Fruit fly (Drosophila melanogaster) whole organism, embryonic: ENCODE results near the gene CG46465.

ENCODE experiments used
- Aef1 ChIP-seq: fragments of 200-800 bp; sonication (Bioruptor generic); IDR thresholded peaks from 3 replicates; pipeline ENCODE4 v1.3.6; 2022; ENCODE audit warnings: missing biosample characterization, missing genetic modification characterization
- CG10654 ChIP-seq: fragments of 200-800 bp; sonication (Bioruptor generic); optimal IDR thresholded peaks from 2 replicates; lab custom pipeline; 2016; ENCODE audit warnings: missing biosample characterization, missing genetic modification characterization
- CG11723 ChIP-seq: fragments of 200-800 bp; sonication (Bioruptor generic); optimal IDR thresholded peaks from 2 replicates; lab custom pipeline; 2017; ENCODE audit warnings: missing biosample characterization, mild to moderate bottlenecking, missing genetic modification characterization
- CG12155 ChIP-seq: fragments of 200-800 bp; sonication (Bioruptor generic); optimal IDR thresholded peaks from 3 replicates; lab custom pipeline; 2016; ENCODE audit warnings: missing biosample characterization, missing genetic modification characterization
- CG12769 ChIP-seq: fragments of 200-800 bp; sonication (Bioruptor generic); optimal IDR thresholded peaks from 2 replicates; lab custom pipeline; 2019; ENCODE audit warnings: missing biosample characterization, mild to moderate bottlenecking, missing genetic modification characterization, moderate library complexity
- CG13624 ChIP-seq: fragments of 200-800 bp; sonication (Bioruptor generic); optimal IDR thresholded peaks from 2 replicates; lab custom pipeline; 2016; ENCODE audit warnings: missing biosample characterization, missing genetic modification characterization
- CG2120 ChIP-seq: fragments of 200-800 bp; sonication (Bioruptor generic); optimal IDR thresholded peaks from 3 replicates; lab custom pipeline; 2016; ENCODE audit warnings: missing biosample characterization, missing genetic modification characterization
- CG2199 ChIP-seq: fragments of 200-800 bp; sonication (Bioruptor generic); IDR thresholded peaks from 3 replicates; pipeline ENCODE4 v1.3.6; 2022; ENCODE audit warnings: missing biosample characterization, missing genetic modification characterization
- CG2678 ChIP-seq: fragments of 200-800 bp; sonication (Bioruptor generic); optimal IDR thresholded peaks from 3 replicates; lab custom pipeline; 2019; ENCODE audit warnings: missing biosample characterization, mild to moderate bottlenecking, missing genetic modification characterization, moderate library complexity
- CG2712 ChIP-seq: fragments of 200-800 bp; optimal IDR thresholded peaks from 3 replicates; lab custom pipeline; 2019; ENCODE audit warnings: missing biosample characterization, mild to moderate bottlenecking, missing genetic modification characterization, moderate library complexity
- CG3065 ChIP-seq: fragments of 200-800 bp; sonication (Bioruptor generic); optimal IDR thresholded peaks from 2 replicates; lab custom pipeline; 2016; ENCODE audit warnings: missing biosample characterization, missing genetic modification characterization
- CG34422 ChIP-seq: fragments of 200-800 bp; sonication (Bioruptor generic); IDR thresholded peaks from 3 replicates; pipeline ENCODE4 v1.3.6; 2022; ENCODE audit warnings: missing biosample characterization, missing genetic modification characterization
- CG5180 ChIP-seq: fragments of 200-800 bp; sonication (Bioruptor generic); optimal IDR thresholded peaks from 3 replicates; lab custom pipeline; 2017; ENCODE audit warnings: missing biosample characterization, missing genetic modification characterization, mild to moderate bottlenecking, moderate library complexity, missing genetic modification reagents
- CG6689 ChIP-seq: fragments of 200-800 bp; sonication (Bioruptor generic); IDR thresholded peaks from 2 replicates; pipeline ENCODE4 v1.3.6; 2022; ENCODE audit warnings: missing biosample characterization, missing genetic modification characterization
- CG7372 ChIP-seq: fragments of 200-800 bp; sonication (Bioruptor generic); IDR thresholded peaks from 2 replicates; pipeline ENCODE4 v1.3.6; 2022; ENCODE audit warnings: missing biosample characterization, missing genetic modification characterization
- CG7786 ChIP-seq: fragments of 200-800 bp; sonication (Bioruptor generic); optimal IDR thresholded peaks from 2 replicates; lab custom pipeline; 2016; ENCODE audit warnings: missing biosample characterization, missing genetic modification characterization
- CkIIα-i1 ChIP-seq: fragments of 200-800 bp; sonication (Bioruptor generic); IDR thresholded peaks from 2 replicates; pipeline ENCODE4 v1.3.6; 2022; ENCODE audit warnings: missing biosample characterization, missing genetic modification characterization
- CoRest ChIP-seq: fragments of 200-800 bp; sonication (Bioruptor generic); optimal IDR thresholded peaks from 3 replicates; lab custom pipeline; 2018; ENCODE audit warnings: missing biosample characterization, mild to moderate bottlenecking, missing genetic modification characterization, moderate library complexity
- Ets65A ChIP-seq: fragments of 200-800 bp; sonication (Bioruptor generic); peaks from one replicate; lab custom pipeline; 2016; ENCODE audit warnings: missing biosample characterization, missing genetic modification characterization
- Gsc ChIP-seq: fragments of 200-800 bp; sonication (Bioruptor generic); IDR thresholded peaks from 2 replicates; pipeline ENCODE4 v1.3.6; 2022; ENCODE audit warnings: missing biosample characterization, missing genetic modification characterization
- H15 ChIP-seq: fragments of 200-800 bp; sonication (Bioruptor generic); IDR thresholded peaks from 3 replicates; pipeline ENCODE4 v1.3.6; 2022; ENCODE audit warnings: missing biosample characterization, missing genetic modification characterization
- HLH54F ChIP-seq: fragments of 200-800 bp; sonication (Bioruptor generic); optimal IDR thresholded peaks from 3 replicates; lab custom pipeline; 2016; ENCODE audit warnings: missing biosample characterization, missing genetic modification characterization
- Hmr ChIP-seq: fragments of 200-800 bp; sonication (Bioruptor generic); optimal IDR thresholded peaks from 3 replicates; lab custom pipeline; 2017; ENCODE audit warnings: mild to moderate bottlenecking, missing biosample characterization, missing genetic modification reagents, missing genetic modification characterization
- Hr78 ChIP-seq, 2 experiments: fragments of 200-800 bp in 1 of 2; fragments of >200 bp in 1 of 2; sonication (Bioruptor generic) in 1 of 2; optimal IDR thresholded peaks; 2 replicates each; lab custom pipeline; 2017 to 2019; ENCODE audit warnings: missing biosample characterization in 2 of 2, missing genetic modification characterization in 2 of 2, mild to moderate bottlenecking in 1 of 2, moderate library complexity in 1 of 2
- Lpt ChIP-seq: fragments of >200 bp; optimal IDR thresholded peaks from 2 replicates; lab custom pipeline; 2018; ENCODE audit warnings: missing biosample characterization, missing genetic modification characterization
- Med ChIP-seq: fragments of 200-800 bp; sonication (Bioruptor generic); peaks from one replicate; lab custom pipeline; 2016; ENCODE audit warnings: missing biosample characterization, missing genetic modification characterization, mild to moderate bottlenecking, inconsistent platforms, moderate library complexity
- Pdp1 ChIP-seq, 2 experiments: fragments of 200-800 bp; sonication (Bioruptor generic); optimal IDR thresholded peaks; 3 replicates each; lab custom pipeline; 2016; ENCODE audit warnings: missing biosample characterization in 2 of 2, missing genetic modification characterization in 2 of 2, mild to moderate bottlenecking in 1 of 2, moderate library complexity in 1 of 2
- crol ChIP-seq: fragments of 200-800 bp; sonication (Bioruptor generic); IDR thresholded peaks from 2 replicates; pipeline ENCODE4 v1.3.6; 2022; ENCODE audit warnings: missing biosample characterization, missing genetic modification characterization
- exex ChIP-seq: fragments of 200-800 bp; sonication (Bioruptor generic); optimal IDR thresholded peaks from 4 replicates; lab custom pipeline; 2018; ENCODE audit warnings: missing biosample characterization, mild to moderate bottlenecking, missing genetic modification characterization, moderate library complexity
- grau ChIP-seq: fragments of 200-800 bp; optimal IDR thresholded peaks from 3 replicates; lab custom pipeline; 2019; ENCODE audit warnings: missing biosample characterization, mild to moderate bottlenecking, missing genetic modification characterization, moderate library complexity
- grn ChIP-seq: fragments of 200-800 bp; sonication (Bioruptor generic); optimal IDR thresholded peaks from 3 replicates; lab custom pipeline; 2017; ENCODE audit warnings: missing biosample characterization, missing genetic modification characterization
- gsb-n ChIP-seq: fragments of 200-800 bp; sonication (Bioruptor generic); optimal IDR thresholded peaks from 3 replicates; lab custom pipeline; 2018; ENCODE audit warnings: missing biosample characterization, mild to moderate bottlenecking, missing genetic modification characterization
- kni ChIP-seq: fragments of 200-800 bp; sonication (Bioruptor generic); optimal IDR thresholded peaks from 3 replicates; lab custom pipeline; 2017; ENCODE audit warnings: mild to moderate bottlenecking, missing biosample characterization, missing genetic modification reagents, missing genetic modification characterization
- lab ChIP-seq: fragments of 200-800 bp; sonication (Bioruptor generic); optimal IDR thresholded peaks from 3 replicates; lab custom pipeline; 2017; ENCODE audit warnings: missing biosample characterization, missing genetic modification characterization, mild to moderate bottlenecking, moderate library complexity, missing genetic modification reagents
- lilli ChIP-seq: fragments of 200-800 bp; sonication (Bioruptor generic); optimal IDR thresholded peaks from 3 replicates; lab custom pipeline; 2016; ENCODE audit warnings: missing biosample characterization, missing genetic modification characterization
- lmd ChIP-seq: fragments of 200-800 bp; sonication (Bioruptor generic); IDR thresholded peaks from 2 replicates; pipeline ENCODE4 v1.3.6; 2022; ENCODE audit warnings: missing biosample characterization, missing genetic modification characterization
- mirr ChIP-seq: fragments of 200-800 bp; sonication (Bioruptor generic); optimal IDR thresholded peaks from 3 replicates; lab custom pipeline; 2018; ENCODE audit warnings: missing biosample characterization, mild to moderate bottlenecking, missing genetic modification characterization
- nom ChIP-seq: fragments of 200-800 bp; sonication (Bioruptor generic); optimal IDR thresholded peaks from 2 replicates; lab custom pipeline; 2017; ENCODE audit warnings: missing biosample characterization, missing genetic modification characterization, mild to moderate bottlenecking, moderate library complexity, missing genetic modification reagents
- row ChIP-seq: fragments of 200-800 bp; sonication (Bioruptor generic); IDR thresholded peaks from 3 replicates; pipeline ENCODE4 v1.3.6; 2022; ENCODE audit warnings: missing biosample characterization, missing genetic modification characterization
- sens ChIP-seq: fragments of 200-800 bp; sonication (Bioruptor generic); peaks from one replicate; lab custom pipeline; 2016; ENCODE audit warnings: missing biosample characterization, missing genetic modification characterization
- sug ChIP-seq: fragments of 200-800 bp; optimal IDR thresholded peaks from 2 replicates; lab custom pipeline; 2019; ENCODE audit warnings: missing biosample characterization, mild to moderate bottlenecking, missing genetic modification characterization, moderate library complexity
- tll ChIP-seq, 2 experiments: fragments of 200-800 bp in 1 of 2; fragments of >200 bp in 1 of 2; sonication (Bioruptor generic) in 1 of 2; optimal IDR thresholded peaks; 2 replicates each; lab custom pipeline; 2017 to 2019; ENCODE audit warnings: missing biosample characterization in 2 of 2, missing genetic modification characterization in 2 of 2, mild to moderate bottlenecking in 1 of 2, moderate library complexity in 1 of 2
- wdn ChIP-seq: fragments of 200-800 bp; sonication (Bioruptor generic); IDR thresholded peaks from 2 replicates; pipeline ENCODE4 v1.3.6; 2022; ENCODE audit warnings: missing biosample characterization, missing genetic modification characterization

Gene CG46465

DNA sequence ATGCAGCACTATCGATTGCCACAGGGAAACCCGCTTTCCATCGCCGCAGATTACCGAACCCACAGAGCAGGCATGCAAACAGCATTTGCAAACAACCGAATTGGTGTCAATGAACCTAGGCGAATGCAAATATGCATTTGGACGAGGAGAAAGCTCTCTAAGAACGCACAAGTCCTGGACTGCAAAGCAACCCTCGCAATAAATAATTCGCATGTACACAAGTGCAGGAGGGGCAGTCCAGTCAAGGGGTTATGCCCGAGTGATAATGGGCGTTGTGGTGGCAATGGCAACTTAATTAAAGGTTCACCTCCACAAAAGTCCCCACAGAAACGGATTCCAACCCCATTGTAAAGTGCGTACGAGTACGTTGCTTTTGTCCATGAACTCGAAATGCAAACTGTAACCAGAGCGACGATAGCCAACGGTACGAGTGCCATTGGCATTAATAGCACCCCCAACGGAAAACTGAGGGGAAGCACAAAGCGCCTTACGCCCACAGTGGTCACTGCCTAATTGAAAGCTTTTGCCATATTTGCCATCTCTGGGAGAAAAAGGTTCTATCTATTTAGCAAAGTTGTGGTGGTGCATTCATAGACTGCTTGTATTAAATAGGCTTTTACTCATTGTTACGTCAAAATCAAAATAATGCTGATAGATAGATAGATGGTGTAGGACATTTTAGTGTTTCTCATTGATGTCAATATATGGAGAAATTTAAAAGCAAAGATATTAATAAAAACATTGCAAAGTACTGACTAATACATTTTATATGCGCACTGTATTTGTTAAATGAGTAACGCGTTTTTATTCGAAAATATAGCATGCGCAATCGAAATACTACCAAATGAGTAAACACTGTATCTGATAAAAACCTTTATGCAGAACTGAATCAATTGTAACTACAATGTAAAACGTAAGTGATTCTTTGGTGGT, 9.2 kb upstream of the CG46465 start (continued):
- no peak for TF ChIP-seq CG2712 (tag; lab: Kevin White, UChicago)

DNA sequence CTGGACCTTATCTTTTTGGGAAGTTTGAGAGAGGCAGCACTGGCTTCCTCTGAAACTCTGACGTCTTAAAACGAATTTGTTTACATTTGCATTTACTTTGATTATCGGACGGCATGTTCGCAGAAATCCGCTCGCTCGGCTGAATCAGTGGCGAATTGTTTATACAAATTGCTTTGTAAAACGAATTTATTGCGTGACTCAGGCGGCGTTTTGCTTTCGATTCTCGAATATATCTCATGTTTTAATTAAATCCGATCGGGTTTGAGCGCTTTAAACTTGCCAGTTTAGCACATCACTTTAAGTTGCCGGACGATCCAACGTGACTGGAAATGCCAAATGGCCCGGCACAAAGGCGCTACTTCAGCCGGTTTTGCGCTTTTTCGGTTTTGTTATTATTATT, 8.1 kb upstream of the CG46465 start:
- TF ChIP-seq lmd (GFP tag; lab: Robert Waterston, UW) (no peak), CG7372 (GFP tag; lab: Robert Waterston, UW) (no peak), nom (GFP tag; lab: Kevin White, UChicago) (peak; percentile 24), sens (GFP tag; lab: Kevin White, UChicago) (peak; percentile 65), CG6689 (GFP tag; lab: Robert Waterston, UW) (no peak), Ets65A (GFP tag; lab: Kevin White, UChicago) (peak; percentile 20), CG3065 (no peak), Aef1 (GFP tag; lab: Robert Waterston, UW) (no peak)

DNA sequence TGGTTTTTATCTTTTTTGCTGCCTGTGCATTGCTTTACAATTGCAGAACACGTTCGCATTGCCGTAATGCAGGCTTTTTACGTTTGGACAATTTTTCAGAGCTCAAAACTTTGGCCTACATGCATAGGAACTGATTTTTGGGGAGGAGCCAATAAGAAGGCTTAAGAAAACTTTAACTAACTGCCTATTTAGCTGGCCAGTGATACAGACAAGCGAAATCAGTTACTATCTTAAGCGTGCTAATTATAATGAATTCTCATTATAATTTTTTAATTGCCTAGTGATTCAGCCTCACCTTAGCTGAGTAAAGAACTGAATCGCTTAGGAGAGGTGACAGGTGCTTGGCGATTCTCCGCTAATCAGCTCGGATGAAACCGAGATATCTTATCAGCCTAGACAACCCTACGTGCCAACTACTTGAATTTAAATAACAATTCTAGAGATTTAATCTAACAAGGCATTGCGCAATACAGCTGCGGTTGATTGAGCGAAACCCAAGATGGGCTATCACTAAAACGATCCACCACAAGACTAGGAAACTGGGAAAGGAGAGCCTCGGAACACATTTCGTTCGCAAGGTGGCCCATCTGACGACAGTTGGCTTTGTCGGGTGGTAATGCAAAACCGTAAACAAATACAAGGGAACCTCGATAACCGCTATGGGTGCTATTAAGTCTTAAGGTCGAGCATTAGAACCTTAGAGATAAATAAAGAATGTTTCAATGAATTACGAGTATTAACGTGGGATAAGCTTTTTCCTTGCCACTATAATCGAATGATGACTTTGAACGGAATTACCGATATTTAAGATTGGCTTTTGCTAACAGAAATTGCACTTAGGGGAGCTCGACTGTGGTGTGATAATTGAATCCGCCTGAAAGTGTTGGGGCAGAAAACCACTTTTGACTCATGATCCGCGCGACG, 6.8 kb upstream of the CG46465 start:
- TF ChIP-seq Lpt (no peak), Ets65A (GFP tag; lab: Kevin White, UChicago) (peak; percentile 8), CG12769 (tag; lab: Kevin White, UChicago) (no peak), CG5180 (GFP tag; lab: Kevin White, UChicago) (no peak), kni (GFP tag; lab: Kevin White, UChicago) (no peak), grau (tag; lab: Kevin White, UChicago) (peak; percentile 71), Pdp1 (GFP tag; optimal IDR thresholded peaks at IDR 0.05; lab: Kevin White, UChicago) (peak in 1 of 2 experiments; percentile 97), Hr78 (GFP tag; optimal IDR thresholded peaks at IDR 0.05; lab: Kevin White, UChicago) (no peak), CG12155 (GFP tag; lab: Kevin White, UChicago) (no peak), grn (GFP tag; lab: Kevin White, UChicago) (peak; percentile 87), Hmr (GFP tag; lab: Kevin White, UChicago) (peak; percentile 38), lab (GFP tag; lab: Kevin White, UChicago) (no peak), wdn (no peak), CG13624 (GFP tag; lab: Kevin White, UChicago) (no peak), CG34422 (no peak), lilli (GFP tag; lab: Kevin White, UChicago) (no peak), CG2678 (peak; percentile 16), crol (GFP tag; lab: Robert Waterston, UW) (no peak), sug (tag; lab: Kevin White, UChicago) (peak; percentile 62), gsb-n (tag; lab: Kevin White, UChicago) (no peak), mirr (peak; percentile 90), CG10654 (GFP tag; lab: Kevin White, UChicago) (no peak), HLH54F (GFP tag; lab: Kevin White, UChicago) (no peak), CG7786 (GFP tag; lab: Kevin White, UChicago) (no peak), CG2199 (peak; percentile 49; the same call in 1 of the 3 replicates), CG11723 (GFP tag; lab: Kevin White, UChicago) (no peak), Med (GFP tag; lab: Kevin White, UChicago) (peak; percentile 26), CkIIα-i1 (GFP tag; lab: Robert Waterston, UW) (no peak), CG2120 (GFP tag; lab: Kevin White, UChicago) (peak; percentile 36), H15 (GFP tag; lab: Robert Waterston, UW) (no peak), Gsc (GFP tag; lab: Robert Waterston, UW) (no peak), CoRest (no peak), exex (tag; lab: Kevin White, UChicago) (peak; percentile 90), tll (GFP tag; optimal IDR thresholded peaks at IDR 0.05; lab: Kevin White, UChicago) (no peak), row (GFP tag; lab: Robert Waterston, UW) (0 out of 3 replicates have a peak, but pooled peaks have one; percentile 14)
